Worm (Caenorhabditis elegans): Measurements from ENCODE around the gene F15H10.9.

DNA sequence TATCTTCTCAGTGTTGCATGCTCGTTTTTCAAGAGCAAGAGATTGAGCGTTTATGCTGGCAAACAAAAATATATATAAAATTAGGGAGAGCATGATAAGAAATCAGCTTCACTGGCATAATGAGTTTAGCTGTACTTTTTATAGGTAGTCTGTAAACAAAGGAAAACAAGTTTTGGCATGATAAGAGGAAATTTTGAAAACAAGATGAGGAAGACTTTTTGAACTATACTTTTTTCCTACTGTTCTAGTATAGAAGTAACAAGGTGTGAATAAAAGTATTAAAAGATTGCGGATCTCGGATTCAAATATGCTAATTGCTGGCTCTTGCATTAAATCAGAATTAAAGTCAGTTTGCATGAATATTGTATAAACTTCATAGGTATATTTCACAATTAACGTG, 4.5 kb upstream of the F15H10.9 start, which contains the start of gene F15H10.5:
- TF ChIP-seq lir-1 (GFP tag; conservative IDR thresholded peaks at IDR 0.05) (no peak), snpc-1.3 (tag; optimal IDR thresholded peaks at IDR 0.05; ENCODE audit: insufficient read depth) (no peak), ceh-79 (tag; optimal IDR thresholded peaks at IDR 0.05) (no peak)
